Fruit fly (Drosophila melanogaster) whole organism, embryonic: ENCODE results near the gene gb.
A peak's percentile ranks its signal among the peaks of the same experiment; 100 is the strongest.

Source experiments
- Aef1 ChIP-seq: fragments of 200-800 bp; sonication (Bioruptor generic); IDR thresholded peaks from 3 replicates; pipeline ENCODE4 v1.3.6; 2022; ENCODE audit warnings: missing biosample characterization, missing genetic modification characterization
- Antp ChIP-seq: fragments of 200-800 bp; sonication (Bioruptor generic); optimal IDR thresholded peaks from 3 replicates; lab custom pipeline; 2016; ENCODE audit warnings: missing biosample characterization, missing genetic modification characterization
- Atf3 ChIP-seq: fragments of 200-800 bp; sonication (Bioruptor generic); optimal IDR thresholded peaks from 3 replicates; lab custom pipeline; 2016; ENCODE audit warnings: missing biosample characterization, missing genetic modification characterization
- CG11247 ChIP-seq: fragments of 200-800 bp; sonication (Bioruptor generic); IDR thresholded peaks from 2 replicates; pipeline ENCODE4 v1.3.6; 2022; ENCODE audit warnings: missing biosample characterization, missing genetic modification characterization
- CG12769 ChIP-seq: fragments of 200-800 bp; sonication (Bioruptor generic); optimal IDR thresholded peaks from 2 replicates; lab custom pipeline; 2019; ENCODE audit warnings: missing biosample characterization, mild to moderate bottlenecking, missing genetic modification characterization, moderate library complexity
- CG13287 ChIP-seq: fragments of 200-800 bp; sonication (Bioruptor generic); IDR thresholded peaks from 2 replicates; pipeline ENCODE4 v1.3.6; 2022; ENCODE audit warnings: missing biosample characterization, missing genetic modification characterization; ENCODE audit not compliant: partially characterized antibody
- CG13296 ChIP-seq: fragments of 200-800 bp; sonication (Bioruptor generic); optimal IDR thresholded peaks from 3 replicates; lab custom pipeline; 2018; ENCODE audit warnings: missing biosample characterization, mild to moderate bottlenecking, missing genetic modification characterization
- CG13624 ChIP-seq: fragments of 200-800 bp; sonication (Bioruptor generic); optimal IDR thresholded peaks from 2 replicates; lab custom pipeline; 2016; ENCODE audit warnings: missing biosample characterization, missing genetic modification characterization
- CG13894 ChIP-seq: fragments of 200-800 bp; sonication (Bioruptor generic); optimal IDR thresholded peaks from 3 replicates; lab custom pipeline; 2018; ENCODE audit warnings: missing biosample characterization, mild to moderate bottlenecking, missing genetic modification characterization, moderate library complexity
- CG14667 ChIP-seq: fragments of 200-800 bp; sonication (Bioruptor generic); IDR thresholded peaks from 2 replicates; pipeline ENCODE4 v1.3.6; 2022; ENCODE audit warnings: missing biosample characterization, missing genetic modification characterization
- CG32532 ChIP-seq: fragments of 200-800 bp; sonication (Bioruptor generic); IDR thresholded peaks from 2 replicates; pipeline ENCODE4 v1.3.6; 2022; ENCODE audit warnings: missing biosample characterization, missing genetic modification characterization
- CG3407 ChIP-seq: fragments of 200-800 bp; sonication (Bioruptor generic); optimal IDR thresholded peaks from 2 replicates; lab custom pipeline; 2018; ENCODE audit warnings: missing biosample characterization, mild to moderate bottlenecking, missing genetic modification characterization
- CG34376 ChIP-seq: fragments of 200-800 bp; sonication (Bioruptor generic); optimal IDR thresholded peaks from 2 replicates; lab custom pipeline; 2018; ENCODE audit warnings: missing biosample characterization, mild to moderate bottlenecking, missing genetic modification characterization
- CG4404 ChIP-seq: fragments of 200-800 bp; sonication (Bioruptor generic); IDR thresholded peaks from 2 replicates; pipeline ENCODE4 v1.3.6; 2022; ENCODE audit warnings: missing biosample characterization, missing genetic modification characterization
- CG6272 ChIP-seq: fragments of 200-800 bp; sonication (Bioruptor generic); IDR thresholded peaks from 2 replicates; pipeline ENCODE4 v1.3.6; 2022; ENCODE audit warnings: missing biosample characterization, missing genetic modification characterization
- CG7987 ChIP-seq: fragments of 200-800 bp; sonication (Bioruptor generic); optimal IDR thresholded peaks from 2 replicates; lab custom pipeline; 2018; ENCODE audit warnings: missing biosample characterization, mild to moderate bottlenecking, missing genetic modification characterization, moderate library complexity
- D19B ChIP-seq: fragments of 200-800 bp; sonication (Bioruptor generic); optimal IDR thresholded peaks from 2 replicates; lab custom pipeline; 2017; ENCODE audit warnings: missing biosample characterization, mild to moderate bottlenecking, missing genetic modification characterization
- Dbx ChIP-seq: fragments of 200-800 bp; sonication (Bioruptor generic); IDR thresholded peaks from 3 replicates; pipeline ENCODE4 v1.3.6; 2022; ENCODE audit warnings: missing biosample characterization, missing genetic modification characterization
- Deaf1 ChIP-seq: fragments of 200-800 bp; optimal IDR thresholded peaks from 3 replicates; lab custom pipeline; 2019; ENCODE audit warnings: missing biosample characterization, mild to moderate bottlenecking, missing genetic modification characterization, moderate library complexity
- Dek ChIP-seq: fragments of 200-800 bp; sonication (Bioruptor generic); optimal IDR thresholded peaks from 3 replicates; lab custom pipeline; 2019; ENCODE audit warnings: missing biosample characterization, mild to moderate bottlenecking, missing genetic modification characterization, moderate library complexity
- ERR ChIP-seq: fragments of 200-800 bp; sonication (Bioruptor generic); optimal IDR thresholded peaks from 2 replicates; lab custom pipeline; 2016; ENCODE audit warnings: missing biosample characterization, missing genetic modification characterization
- HHEX ChIP-seq: fragments of 200-800 bp; sonication (Bioruptor generic); optimal IDR thresholded peaks from 3 replicates; lab custom pipeline; 2017; ENCODE audit warnings: missing biosample characterization, mild to moderate bottlenecking, missing genetic modification characterization, missing genetic modification reagents
- Jarid2 ChIP-seq: fragments of 200-800 bp; sonication (Bioruptor generic); optimal IDR thresholded peaks from 3 replicates; lab custom pipeline; 2017; ENCODE audit warnings: mild to moderate bottlenecking, missing biosample characterization, missing genetic modification reagents, missing genetic modification characterization
- Med ChIP-seq: fragments of 200-800 bp; sonication (Bioruptor generic); peaks from one replicate; lab custom pipeline; 2016; ENCODE audit warnings: missing biosample characterization, missing genetic modification characterization, mild to moderate bottlenecking, inconsistent platforms, moderate library complexity
- Meics ChIP-seq: fragments of 200-800 bp; sonication (Bioruptor generic); optimal IDR thresholded peaks from 2 replicates; lab custom pipeline; 2017; ENCODE audit warnings: missing biosample characterization, mild to moderate bottlenecking, missing genetic modification characterization
- NFAT ChIP-seq: fragments of 200-800 bp; sonication (Bioruptor generic); IDR thresholded peaks from 2 replicates; pipeline ENCODE4 v1.3.6; 2022; ENCODE audit warnings: missing biosample characterization, missing genetic modification characterization
- Oaz ChIP-seq: fragments of 200-800 bp; sonication (Bioruptor generic); IDR thresholded peaks from 2 replicates; pipeline ENCODE4 v1.3.6; 2022; ENCODE audit warnings: missing biosample characterization, missing genetic modification characterization
- Pdp1 ChIP-seq, 2 experiments: fragments of 200-800 bp; sonication (Bioruptor generic); optimal IDR thresholded peaks; 3 replicates each; lab custom pipeline; 2016; ENCODE audit warnings: missing biosample characterization in 2 of 2, missing genetic modification characterization in 2 of 2, mild to moderate bottlenecking in 1 of 2, moderate library complexity in 1 of 2
- Ptx1 ChIP-seq: fragments of 200-800 bp; sonication (Bioruptor generic); IDR thresholded peaks from 2 replicates; pipeline ENCODE4 v1.3.6; 2022; ENCODE audit warnings: missing biosample characterization, missing genetic modification characterization
- Spps ChIP-seq: fragments of 200-800 bp; sonication (Bioruptor generic); optimal IDR thresholded peaks from 2 replicates; lab custom pipeline; 2018; ENCODE audit warnings: missing biosample characterization, mild to moderate bottlenecking, missing genetic modification characterization
- Trl ChIP-seq, 3 experiments: fragments of >200 bp in 2 of 3; fragments of 200-800 bp in 1 of 3; sonication (Bioruptor generic) in 1 of 3; optimal IDR thresholded peaks; 2 replicates in 1 of 3; 3 replicates in 2 of 3; lab custom pipeline; 2016 to 2017; ENCODE audit warnings: missing biosample characterization in 1 of 3, missing genetic modification characterization in 1 of 3
- Xrp1 ChIP-seq: fragments of 200-800 bp; sonication (Bioruptor generic); IDR thresholded peaks from 2 replicates; pipeline ENCODE4 v1.3.6; 2022; ENCODE audit warnings: missing biosample characterization, missing genetic modification characterization
- az2 ChIP-seq: fragments of 200-800 bp; sonication (Bioruptor generic); optimal IDR thresholded peaks from 3 replicates; lab custom pipeline; 2016; ENCODE audit warnings: missing biosample characterization, missing genetic modification characterization
- bab2 ChIP-seq: fragments of 200-800 bp; sonication (Bioruptor generic); optimal IDR thresholded peaks from 2 replicates; lab custom pipeline; 2016; ENCODE audit warnings: missing biosample characterization, missing genetic modification characterization
- ci ChIP-seq: fragments of 200-800 bp; sonication (Bioruptor generic); IDR thresholded peaks from 3 replicates; pipeline ENCODE4 v1.3.6; 2022; ENCODE audit warnings: missing biosample characterization, missing genetic modification characterization
- exex ChIP-seq: fragments of 200-800 bp; sonication (Bioruptor generic); optimal IDR thresholded peaks from 4 replicates; lab custom pipeline; 2018; ENCODE audit warnings: missing biosample characterization, mild to moderate bottlenecking, missing genetic modification characterization, moderate library complexity
- fd64A ChIP-seq: fragments of 200-800 bp; sonication (Bioruptor generic); optimal IDR thresholded peaks from 3 replicates; lab custom pipeline; 2018; ENCODE audit warnings: missing biosample characterization, mild to moderate bottlenecking, missing genetic modification characterization
- grn ChIP-seq: fragments of 200-800 bp; sonication (Bioruptor generic); optimal IDR thresholded peaks from 3 replicates; lab custom pipeline; 2017; ENCODE audit warnings: missing biosample characterization, missing genetic modification characterization
- gro ChIP-seq: fragments of 200-800 bp; sonication (Bioruptor generic); optimal IDR thresholded peaks from 2 replicates; lab custom pipeline; 2016; ENCODE audit warnings: missing biosample characterization, missing genetic modification characterization
- jumu ChIP-seq: fragments of 200-800 bp; sonication (Bioruptor generic); optimal IDR thresholded peaks from 3 replicates; lab custom pipeline; 2016; ENCODE audit warnings: missing biosample characterization, missing genetic modification characterization
- kay ChIP-seq: fragments of 200-800 bp; sonication (Bioruptor generic); optimal IDR thresholded peaks from 2 replicates; lab custom pipeline; 2016; ENCODE audit warnings: missing biosample characterization, missing genetic modification characterization
- kni ChIP-seq: fragments of 200-800 bp; sonication (Bioruptor generic); optimal IDR thresholded peaks from 3 replicates; lab custom pipeline; 2017; ENCODE audit warnings: mild to moderate bottlenecking, missing biosample characterization, missing genetic modification reagents, missing genetic modification characterization
- nerfin-1 ChIP-seq: fragments of 200-800 bp; sonication (Bioruptor generic); optimal IDR thresholded peaks from 3 replicates; lab custom pipeline; 2019; ENCODE audit warnings: missing biosample characterization, mild to moderate bottlenecking, missing genetic modification characterization, moderate library complexity
- pan ChIP-seq, 4 experiments: fragments of >200 bp in 3 of 4; fragments of 200-800 bp in 1 of 4; sonication (Bioruptor generic) in 1 of 4; optimal IDR thresholded peaks in 3 of 4; IDR thresholded peaks in 1 of 4; 2 replicates each; pipeline versions ENCODE4 v1.3.6 to Lab custom; 2017 to 2022; ENCODE audit warnings: missing biosample characterization in 2 of 4, missing genetic modification characterization in 2 of 4, mixed read lengths in 1 of 4
- sd ChIP-seq: fragments of 200-800 bp; sonication (Bioruptor generic); optimal IDR thresholded peaks from 3 replicates; lab custom pipeline; 2018; ENCODE audit warnings: missing biosample characterization, mild to moderate bottlenecking, missing genetic modification characterization, moderate library complexity
- sob ChIP-seq: fragments of 200-800 bp; sonication (Bioruptor generic); IDR thresholded peaks from 2 replicates; pipeline ENCODE4 v1.3.6; 2022; ENCODE audit warnings: missing biosample characterization, missing genetic modification characterization
- twi ChIP-seq: fragments of 200-800 bp; optimal IDR thresholded peaks from 2 replicates; lab custom pipeline; 2019; ENCODE audit warnings: missing biosample characterization, mild to moderate bottlenecking, missing genetic modification characterization, moderate library complexity
- unc-4 ChIP-seq: fragments of 200-800 bp; sonication (Bioruptor generic); IDR thresholded peaks from 2 replicates; pipeline ENCODE4 v1.3.6; 2022; ENCODE audit warnings: missing biosample characterization, missing genetic modification characterization; ENCODE audit not compliant: partially characterized antibody

gb gene

DNA sequence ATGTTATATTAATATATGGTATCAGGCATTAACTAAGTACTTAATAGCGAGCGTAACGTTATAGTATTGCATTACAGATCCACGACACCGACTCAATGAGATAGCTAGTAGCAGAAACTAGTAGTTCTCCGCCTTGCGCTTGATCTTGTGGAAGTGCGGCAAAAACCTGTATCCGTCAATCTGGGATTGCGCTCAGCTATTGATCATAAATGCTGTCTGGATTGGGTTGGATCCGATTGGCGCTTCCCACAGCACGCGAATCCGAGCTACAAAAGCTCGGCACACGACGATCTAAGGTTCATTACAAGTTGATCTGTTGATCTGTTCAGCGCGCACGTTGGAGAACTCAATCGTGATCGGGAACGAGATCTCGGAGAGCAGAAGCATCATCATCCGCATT lies 48.8 kb upstream of the gb start, which contains the start of gene CG5909:
TSS of gene CG5909 (plus strand) at position 301 of the 400 bp plus-strand sequence.
- TF ChIP-seq twi (tag; lab: Kevin White, UChicago): no peak
- no peak for TF ChIP-seq kni
- TF ChIP-seq grn (GFP tag; lab: Kevin White, UChicago): no peak
- no peak for TF ChIP-seq Dek (tag; lab: Kevin White, UChicago)
- TF ChIP-seq bab2 (GFP tag; lab: Kevin White, UChicago): no peak
- TF ChIP-seq Spps (tag; lab: Kevin White, UChicago): no peak
- no peak for TF ChIP-seq kay (GFP tag; lab: Kevin White, UChicago)
- no peak for TF ChIP-seq Xrp1 (GFP tag; lab: Robert Waterston, UW)
- no peak for TF ChIP-seq fd64A
- TF ChIP-seq CG11247: no peak
- TF ChIP-seq CG13894 (tag; lab: Kevin White, UChicago): no peak
- TF ChIP-seq nerfin-1 (tag; lab: Kevin White, UChicago): no peak
- TF ChIP-seq pan (optimal IDR thresholded peaks at IDR 0.05; lab: Kevin White, UChicago): no peak
- TF ChIP-seq pan (GFP tag; optimal IDR thresholded peaks at IDR 0.05 in 1 of 2, IDR thresholded peaks at IDR 0.05 in 1 of 2): no peak
- TF ChIP-seq HHEX: no peak
- TF ChIP-seq Ptx1: no peak
- no peak for TF ChIP-seq sd (tag; lab: Kevin White, UChicago)
- no peak for TF ChIP-seq CG7987 (GFP tag; lab: Kevin White, UChicago)

DNA sequence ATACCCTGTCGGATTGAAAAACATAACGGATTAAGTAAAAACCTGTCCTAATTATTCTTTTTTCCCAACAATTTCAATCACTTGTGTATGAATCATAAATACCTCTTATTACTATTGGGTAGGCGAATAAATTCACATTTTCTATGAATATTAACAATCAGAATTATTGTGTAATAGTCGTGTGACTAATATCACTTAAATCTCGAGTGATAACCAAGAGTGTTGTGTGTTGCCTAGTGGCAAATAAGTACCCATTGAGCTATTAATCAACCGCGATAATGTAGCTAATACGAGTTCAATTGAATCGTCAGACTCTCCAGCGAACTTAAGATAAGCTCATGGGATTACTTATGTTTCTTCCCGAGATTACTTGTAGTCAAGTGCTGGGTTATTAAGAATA lies 47.8 kb upstream of the gb start:
- TF ChIP-seq D19B (GFP tag; lab: Kevin White, UChicago) (peak; percentile 64), Pdp1 (GFP tag; optimal IDR thresholded peaks at IDR 0.05; lab: Kevin White, UChicago) (peak in 1 of 2 experiments; percentile 69), CG14667 (GFP tag; lab: Robert Waterston, UW) (no peak), CG34376 (GFP tag; lab: Kevin White, UChicago) (peak; percentile 1), jumu (no peak), gro (peak; percentile 5), exex (peak; percentile 82)

DNA sequence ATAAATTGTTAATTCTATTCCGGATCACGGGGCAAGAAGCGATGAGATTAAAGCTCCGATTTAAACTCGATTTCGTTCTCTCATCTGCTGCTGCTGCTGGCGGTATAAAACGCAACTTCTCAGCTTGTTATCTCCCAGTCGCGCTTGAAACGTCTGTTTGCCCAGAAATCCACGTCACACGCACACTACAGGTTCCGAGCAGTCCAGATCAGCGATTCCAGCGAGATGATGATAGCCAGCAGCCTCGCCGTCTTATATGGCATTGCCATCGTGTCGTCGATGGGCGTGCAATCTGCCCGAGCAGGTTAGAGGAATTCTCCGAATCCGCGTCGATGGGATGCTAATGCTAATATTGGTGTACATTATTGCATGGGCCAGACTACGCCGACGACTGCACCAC lies 45.7 kb upstream of the gb start, which contains the start of gene grass:
TSS of gene grass (plus strand) at position 135 of the 400 bp plus-strand sequence.
- no peak for TF ChIP-seq CG13624 (GFP tag; lab: Kevin White, UChicago)
- no peak for TF ChIP-seq Oaz (GFP tag; lab: Robert Waterston, UW)
- peak in 1 of 2 experiments; percentile 36 for TF ChIP-seq Trl (optimal IDR thresholded peaks at IDR 0.05; lab: Kevin White, UChicago)
- no peak for TF ChIP-seq Trl (GFP tag; optimal IDR thresholded peaks at IDR 0.05; lab: Kevin White, UChicago)
- TF ChIP-seq NFAT (GFP tag; lab: Robert Waterston, UW): 0 out of 2 replicates have a peak, but pooled peaks have one; percentile 18
- no peak for TF ChIP-seq CG3407 (GFP tag; lab: Kevin White, UChicago)
- TF ChIP-seq az2: no peak
- 0 out of 2 replicates have a peak, but pooled peaks have one; percentile 25 for TF ChIP-seq unc-4 (GFP tag; lab: Robert Waterston, UW)
- TF ChIP-seq CG6272 (GFP tag; lab: Robert Waterston, UW): no peak
- TF ChIP-seq CG13296 (GFP tag; lab: Kevin White, UChicago): no peak
- no peak for TF ChIP-seq Aef1 (GFP tag; lab: Robert Waterston, UW)
- peak; percentile 64 for TF ChIP-seq Med (GFP tag; lab: Kevin White, UChicago)
- no peak for TF ChIP-seq Atf3
- TF ChIP-seq ERR (GFP tag; lab: Kevin White, UChicago): no peak
- 0 out of 2 replicates have a peak, but pooled peaks have one; percentile 34 for TF ChIP-seq CG4404 (GFP tag; lab: Robert Waterston, UW)
- TF ChIP-seq CG12769 (tag; lab: Kevin White, UChicago): peak; percentile 67
- no peak for TF ChIP-seq Antp (GFP tag; lab: Kevin White, UChicago)
- TF ChIP-seq CG32532 (GFP tag; lab: Robert Waterston, UW): peak; percentile 26; the same call in 1 of the 2 replicates
- peak; percentile 43 for TF ChIP-seq sd (tag; lab: Kevin White, UChicago)
- TF ChIP-seq ci (GFP tag; lab: Robert Waterston, UW): no peak
- 0 out of 3 replicates have a peak, but pooled peaks have one; percentile 38 for TF ChIP-seq Dbx (GFP tag; lab: Robert Waterston, UW)
- TF ChIP-seq Deaf1 (tag; lab: Kevin White, UChicago): peak; percentile 32
- peak; percentile 36; the same call in 1 of the 2 replicates for TF ChIP-seq CG13287 (GFP tag; lab: Robert Waterston, UW)
- TF ChIP-seq kni: no peak
- TF ChIP-seq Meics (GFP tag; lab: Kevin White, UChicago): no peak
- TF ChIP-seq sob (GFP tag; lab: Robert Waterston, UW): peak; percentile 24; the same call in 1 of the 2 replicates
- peak; percentile 53 for TF ChIP-seq Jarid2 (GFP tag; lab: Kevin White, UChicago)
